Worm (Caenorhabditis elegans) whole organism, L4 larva: ENCODE measurements around the gene clec-240.

Source experiments
- D1046.2 ChIP-seq: fragments of 200-800 bp; sonication (Bioruptor generic); IDR thresholded peaks from 2 replicates; pipeline ENCODE4 v1.3.6; 2022; ENCODE audit warnings: missing genetic modification characterization, missing compliant biosample characterization
- F49E8.2 ChIP-seq: sonication (generic microtip); optimal IDR thresholded peaks from 2 replicates; lab custom pipeline; 2016; ENCODE audit warnings: missing compliant biosample characterization, mild to moderate bottlenecking, missing genetic modification characterization, borderline replicate concordance
- R02D3.7 ChIP-seq: fragments of 150-350 bp; sonication (generic microtip); optimal IDR thresholded peaks from 3 replicates; lab custom pipeline; 2014; ENCODE audit warnings: missing biosample characterization, missing genetic modification characterization
- Y105C5A.15 ChIP-seq: fragments of 200-800 bp; sonication (Bioruptor generic); IDR thresholded peaks from 2 replicates; pipeline ENCODE4 v1.3.6; 2022; ENCODE audit warnings: missing genetic modification characterization, missing compliant biosample characterization
- Y75B8A.6 ChIP-seq: fragments of 200-800 bp; sonication (Bioruptor generic); IDR thresholded peaks from 2 replicates; pipeline ENCODE4 v1.3.6; 2022; ENCODE audit warnings: missing genetic modification reagents, missing genetic modification characterization, missing compliant biosample characterization
- ZK337.2 ChIP-seq: fragments of 200-800 bp; sonication (Bioruptor generic); IDR thresholded peaks from 2 replicates; pipeline ENCODE4 v1.3.6; 2022; ENCODE audit warnings: missing genetic modification reagents, missing genetic modification characterization, missing compliant biosample characterization
- ZK546.5 ChIP-seq, 2 experiments: sonication (generic microtip); optimal IDR thresholded peaks; 2 replicates each; lab custom pipeline; 2017; ENCODE audit warnings: missing biosample characterization in 2 of 2, missing genetic modification characterization in 2 of 2
- ama-1 ChIP-seq: fragments of 150-350 bp; optimal IDR thresholded peaks from 2 replicates; lab custom pipeline; 2014; ENCODE audit warnings: inconsistent platforms, mixed read lengths
- attf-4 ChIP-seq: sonication (generic microtip); optimal IDR thresholded peaks from 3 replicates; lab custom pipeline; 2017; ENCODE audit warnings: missing biosample characterization, missing genetic modification characterization
- ceh-20 ChIP-seq: fragments of 200-800 bp; sonication (Bioruptor generic); IDR thresholded peaks from 2 replicates; pipeline ENCODE4 v1.3.6; 2022; ENCODE audit warnings: missing genetic modification reagents, missing genetic modification characterization, missing compliant biosample characterization
- ceh-62 ChIP-seq: sonication (generic microtip); optimal IDR thresholded peaks from 2 replicates; lab custom pipeline; 2017; ENCODE audit warnings: missing biosample characterization, missing genetic modification characterization
- cey-2 ChIP-seq: sonication (generic microtip); optimal IDR thresholded peaks from 3 replicates; lab custom pipeline; 2017; ENCODE audit warnings: missing genetic modification characterization, mild to moderate bottlenecking, missing compliant biosample characterization, antibody characterized with exemption, borderline replicate concordance; ENCODE audit not compliant: insufficient read depth
- ctbp-1 ChIP-seq: fragments of 200-800 bp; sonication (Bioruptor generic); IDR thresholded peaks from 2 replicates; pipeline ENCODE4 v1.3.6; 2022; ENCODE audit warnings: missing genetic modification reagents, missing genetic modification characterization, missing compliant biosample characterization
- daf-8 ChIP-seq: fragments of 200-800 bp; sonication (Bioruptor generic); IDR thresholded peaks from 2 replicates; pipeline ENCODE4 v1.3.6; 2022; ENCODE audit warnings: missing genetic modification characterization, missing compliant biosample characterization
- dmd-6 ChIP-seq: fragments of 200-800 bp; sonication (Bioruptor generic); IDR thresholded peaks from 2 replicates; pipeline ENCODE4 v1.3.6; 2022; ENCODE audit warnings: missing genetic modification reagents, missing genetic modification characterization, missing compliant biosample characterization
- dpl-1 ChIP-seq: fragments of 150-350 bp; optimal IDR thresholded peaks from 2 replicates; lab custom pipeline; 2014; ENCODE audit warnings: missing biosample characterization, missing genetic modification reagents, missing genetic modification characterization
- dve-1 ChIP-seq: sonication (generic microtip); optimal IDR thresholded peaks from 2 replicates; lab custom pipeline; 2017; ENCODE audit warnings: antibody characterized with exemption, mild to moderate bottlenecking, missing genetic modification characterization, missing compliant biosample characterization; ENCODE audit not compliant: insufficient read depth
- egl-27 ChIP-seq: sonication (generic microtip); optimal IDR thresholded peaks from 3 replicates; lab custom pipeline; 2017; ENCODE audit warnings: missing biosample characterization, missing genetic modification reagents, missing genetic modification characterization
- egl-43 ChIP-seq: fragments of 200-800 bp; sonication (Bioruptor generic); IDR thresholded peaks from 2 replicates; pipeline ENCODE4 v1.3.6; 2022; ENCODE audit warnings: missing genetic modification reagents, missing genetic modification characterization, missing compliant biosample characterization
- fkh-10 ChIP-seq: fragments of 150-350 bp; optimal IDR thresholded peaks from 2 replicates; lab custom pipeline; 2014; ENCODE audit warnings: missing biosample characterization, missing genetic modification reagents, missing genetic modification characterization
- fos-1 ChIP-seq: fragments of 150-350 bp; optimal IDR thresholded peaks from 2 replicates; lab custom pipeline; 2014; ENCODE audit warnings: missing biosample characterization, missing genetic modification characterization
- hif-1 ChIP-seq, 2 experiments: sonication (generic microtip); optimal IDR thresholded peaks; 2 replicates each; lab custom pipeline; 2016 to 2017; ENCODE audit warnings: missing compliant biosample characterization in 2 of 2, missing genetic modification characterization in 2 of 2, missing genetic modification reagents in 2 of 2, missing genotype in 2 of 2, mild to moderate bottlenecking in 1 of 2
- hlh-30 ChIP-seq: sonication (generic microtip); optimal IDR thresholded peaks from 2 replicates; lab custom pipeline; 2017; ENCODE audit warnings: antibody characterized with exemption, mild to moderate bottlenecking, missing genetic modification characterization, missing compliant biosample characterization; ENCODE audit not compliant: insufficient read depth
- hmg-1.1 ChIP-seq: fragments of 200-800 bp; sonication (Bioruptor generic); IDR thresholded peaks from 2 replicates; pipeline ENCODE4 v1.3.6; 2022; ENCODE audit warnings: missing genetic modification reagents, missing genetic modification characterization, missing compliant biosample characterization
- lin-15B ChIP-seq: fragments of 150-350 bp; sonication (generic microtip); optimal IDR thresholded peaks from 3 replicates; lab custom pipeline; 2014; ENCODE audit warnings: missing biosample characterization, missing genetic modification characterization
- lir-3 ChIP-seq: sonication (generic microtip); optimal IDR thresholded peaks from 2 replicates; lab custom pipeline; 2016; ENCODE audit warnings: mild to moderate bottlenecking, missing genetic modification characterization, missing compliant biosample characterization
- mdl-1 ChIP-seq, 2 experiments: fragments of 150-350 bp in 1 of 2; sonication (generic microtip) in 1 of 2; optimal IDR thresholded peaks; 2 replicates each; lab custom pipeline; 2014 to 2017; ENCODE audit warnings: missing biosample characterization in 2 of 2, missing genetic modification characterization in 2 of 2
- mep-1 ChIP-seq: fragments of 150-350 bp; sonication (generic microtip); optimal IDR thresholded peaks from 3 replicates; lab custom pipeline; 2014; ENCODE audit warnings: missing biosample characterization, missing genetic modification characterization
- mxl-2 ChIP-seq: fragments of 200-800 bp; sonication (Bioruptor generic); conservative IDR thresholded peaks from 2 replicates; pipeline ENCODE4 v1.3.6; 2022; ENCODE audit warnings: missing genetic modification reagents, missing genetic modification characterization, missing compliant biosample characterization
- nhr-102 ChIP-seq: sonication (generic microtip); optimal IDR thresholded peaks from 2 replicates; lab custom pipeline; 2016; ENCODE audit warnings: mild to moderate bottlenecking, missing genetic modification characterization, moderate library complexity, missing compliant biosample characterization
- nhr-237 ChIP-seq: sonication (generic microtip); optimal IDR thresholded peaks from 2 replicates; lab custom pipeline; 2017; ENCODE audit warnings: missing biosample characterization, missing genetic modification characterization
- nhr-28 ChIP-seq: fragments of 150-350 bp; optimal IDR thresholded peaks from 2 replicates; lab custom pipeline; 2014; ENCODE audit warnings: missing biosample characterization, missing genetic modification characterization
- nhr-42 ChIP-seq: fragments of 200-800 bp; sonication (Bioruptor generic); IDR thresholded peaks from 2 replicates; pipeline ENCODE4 v1.3.6; 2022; ENCODE audit warnings: missing genetic modification characterization, missing compliant biosample characterization
- php-3 ChIP-seq: fragments of 200-800 bp; sonication (Bioruptor generic); IDR thresholded peaks from 2 replicates; pipeline ENCODE4 v1.3.6; 2022; ENCODE audit warnings: missing genetic modification reagents, missing genetic modification characterization, missing compliant biosample characterization
- rbr-2 ChIP-seq: sonication (generic microtip); optimal IDR thresholded peaks from 2 replicates; lab custom pipeline; 2016; ENCODE audit warnings: missing genotype, missing genetic modification characterization, missing compliant biosample characterization
- saeg-2 ChIP-seq: fragments of 200-800 bp; sonication (Bioruptor generic); IDR thresholded peaks from 2 replicates; pipeline ENCODE4 v1.3.6; 2022; ENCODE audit warnings: missing genetic modification reagents, missing genetic modification characterization, missing compliant biosample characterization
- set-16 ChIP-seq: fragments of 200-800 bp; sonication (Bioruptor generic); IDR thresholded peaks from 2 replicates; pipeline ENCODE4 v1.3.6; 2022; ENCODE audit warnings: missing genetic modification reagents, missing genetic modification characterization, missing compliant biosample characterization
- snpc-1.2 ChIP-seq: fragments of 200-800 bp; sonication (Bioruptor generic); IDR thresholded peaks from 2 replicates; pipeline ENCODE4 v1.3.6; 2022; ENCODE audit warnings: missing genetic modification reagents, missing genetic modification characterization, missing compliant biosample characterization
- tra-1 ChIP-seq: fragments of 200-800 bp; sonication (Bioruptor generic); IDR thresholded peaks from 2 replicates; pipeline ENCODE4 v1.3.6; 2022; ENCODE audit warnings: missing genetic modification reagents, missing genetic modification characterization, missing compliant biosample characterization
- zfp-2 ChIP-seq: sonication (generic microtip); optimal IDR thresholded peaks from 2 replicates; lab custom pipeline; 2016; ENCODE audit warnings: mild to moderate bottlenecking, missing genetic modification characterization, missing compliant biosample characterization
- zfp-3 ChIP-seq: fragments of 200-800 bp; sonication (Bioruptor generic); conservative IDR thresholded peaks from 2 replicates; pipeline ENCODE4 v1.3.6; 2022; ENCODE audit warnings: missing genetic modification reagents, missing genetic modification characterization, missing compliant biosample characterization
- ztf-11 ChIP-seq: fragments of 150-350 bp; optimal IDR thresholded peaks from 2 replicates; lab custom pipeline; 2014; ENCODE audit warnings: missing biosample characterization, missing genetic modification characterization

The clec-240 gene

ce11 chrV:17022100-17022499 lies 12.3 kb downstream of the clec-240 start:
- TF ChIP-seq egl-43 (GFP tag; lab: Robert Waterston, UW): 0 out of 2 replicates have a peak, but pooled peaks have one; percentile 34
- peak; percentile 36; the same call in 1 of the 2 replicates for TF ChIP-seq nhr-42 (GFP tag; lab: Robert Waterston, UW)
- peak; percentile 92 for TF ChIP-seq set-16 (GFP tag; lab: Robert Waterston, UW)

DNA sequence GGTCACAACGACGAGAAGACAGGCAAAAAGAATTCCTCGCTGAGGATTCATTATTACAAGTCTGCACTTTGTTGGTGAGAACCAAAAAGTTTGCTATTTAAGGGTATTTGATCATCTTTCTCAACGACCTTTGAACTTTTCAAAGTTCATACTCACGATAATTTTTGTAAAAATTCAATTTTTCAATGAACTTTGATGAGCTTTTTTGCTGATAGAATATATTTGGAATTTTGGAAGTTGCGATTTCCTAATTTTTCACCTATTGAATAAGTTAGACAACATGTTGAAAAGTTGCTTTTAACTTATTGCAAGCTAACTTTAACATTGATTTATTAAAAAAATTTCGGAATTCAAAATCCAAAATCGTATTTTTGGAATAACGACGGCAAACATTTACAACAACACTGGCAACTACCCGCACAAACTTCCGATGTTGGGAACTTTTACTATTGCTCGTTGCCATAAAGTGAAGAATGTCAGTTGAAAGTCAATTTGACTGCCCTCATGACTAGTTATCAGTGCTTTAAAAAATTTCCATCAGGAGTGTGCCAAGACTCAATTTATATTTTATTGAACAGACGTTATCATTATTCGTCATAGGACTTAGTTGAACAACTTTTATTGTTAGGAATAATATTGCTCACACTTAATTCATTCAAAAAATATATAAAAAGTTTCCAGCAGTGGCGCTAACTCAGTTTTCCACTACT lies 13.0 kb downstream of the clec-240 start, which contains the start of the genes F49H6.8 and F49H6.5:
F49H6.8 (minus strand) TSS at position 51 of the 710 bp plus-strand sequence.
F49H6.5 (plus strand) TSS at position 629 of the 710 bp plus-strand sequence.
- TF ChIP-seq ama-1 (lab: Kevin White, UChicago) (no peak), php-3 (GFP tag; lab: Robert Waterston, UW) (peak; percentile 67; the same call in 1 of the 2 replicates), Y105C5A.15 (no peak), F49E8.2 (tag; lab: Kevin White, UChicago) (no peak), mdl-1 (tag; optimal IDR thresholded peaks at IDR 0.05; lab: Kevin White, UChicago) (no peak), dmd-6 (peak; percentile 52), fkh-10 (GFP tag; lab: Kevin White, UChicago) (no peak), daf-8 (GFP tag; lab: Robert Waterston, UW) (no peak), ceh-62 (tag; lab: Kevin White, UChicago) (no peak), mep-1 (tag; lab: Kevin White, UChicago) (no peak), nhr-102 (no peak), ctbp-1 (GFP tag; lab: Robert Waterston, UW) (no peak), ztf-11 (tag; lab: Kevin White, UChicago) (no peak), cey-2 (no peak), nhr-28 (tag; lab: Kevin White, UChicago) (peak; percentile 64)

DNA sequence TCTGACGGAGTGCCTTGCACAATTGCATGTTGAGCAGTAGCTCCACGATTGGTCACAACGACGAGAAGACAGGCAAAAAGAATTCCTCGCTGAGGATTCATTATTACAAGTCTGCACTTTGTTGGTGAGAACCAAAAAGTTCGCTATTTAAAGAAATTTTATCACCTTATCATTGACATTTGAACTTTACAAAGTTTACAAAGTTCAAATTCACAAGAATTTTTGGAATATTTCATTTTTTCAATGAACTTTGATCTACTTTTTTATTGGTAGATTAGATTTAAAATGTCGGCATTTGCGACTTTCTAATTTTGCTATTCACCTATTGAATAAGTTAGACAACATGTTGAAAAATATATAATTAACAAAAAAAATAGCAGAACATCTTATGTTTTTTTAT lies 16.5 kb downstream of the clec-240 start, which contains the start of gene F49H6.15:
F49H6.15 (minus strand) TSS at position 101 of the 400 bp plus-strand sequence.
- TF ChIP-seq ZK546.5 (tag; optimal IDR thresholded peaks at IDR 0.05; lab: Kevin White, UChicago) (no peak), ceh-20 (GFP tag; lab: Robert Waterston, UW) (no peak), hlh-30 (tag; lab: Kevin White, UChicago) (no peak), egl-27 (tag; lab: Kevin White, UChicago) (no peak), mxl-2 (no peak), zfp-3 (no peak), tra-1 (GFP tag; lab: Robert Waterston, UW) (no peak), Y75B8A.6 (GFP tag; lab: Robert Waterston, UW) (no peak), dve-1 (no peak)

ce11 chrV:17030430-17030829 lies 20.6 kb downstream of the clec-240 start:
- TF ChIP-seq lir-3 (tag; lab: Kevin White, UChicago): no peak
- no peak for TF ChIP-seq lin-15B
- no peak for TF ChIP-seq ctbp-1 (GFP tag; lab: Robert Waterston, UW)
- TF ChIP-seq rbr-2 (tag; lab: Kevin White, UChicago): no peak
- no peak for TF ChIP-seq zfp-2
- no peak for TF ChIP-seq snpc-1.2 (GFP tag; lab: Robert Waterston, UW)
- TF ChIP-seq fkh-10 (GFP tag; lab: Kevin White, UChicago): no peak
- TF ChIP-seq saeg-2 (GFP tag; lab: Robert Waterston, UW): no peak
- no peak for TF ChIP-seq ceh-62 (tag; lab: Kevin White, UChicago)
- no peak for TF ChIP-seq D1046.2 (GFP tag; lab: Robert Waterston, UW)
- TF ChIP-seq hmg-1.1 (GFP tag; lab: Robert Waterston, UW): no peak
- TF ChIP-seq R02D3.7: no peak
- TF ChIP-seq nhr-237 (tag; lab: Kevin White, UChicago): no peak
- no peak for TF ChIP-seq hif-1 (tag; optimal IDR thresholded peaks at IDR 0.05; lab: Kevin White, UChicago)
- TF ChIP-seq fos-1 (tag; lab: Kevin White, UChicago): no peak
- TF ChIP-seq dpl-1 (GFP tag; lab: Kevin White, UChicago): no peak
- TF ChIP-seq ZK337.2: no peak
- TF ChIP-seq attf-4: no peak
- no peak for TF ChIP-seq cey-2
